Fruit fly (Drosophila melanogaster) whole organism, pupa: ENCODE results near the gene RNF220.

Source experiments
- CG12605 ChIP-seq: fragments of 200-800 bp; sonication (Bioruptor generic); IDR thresholded peaks from 2 replicates; pipeline ENCODE4 v1.3.6; 2022; ENCODE audit warnings: missing biosample characterization, missing genetic modification characterization
- CG13204 ChIP-seq: fragments of 200-800 bp; sonication (Bioruptor generic); optimal IDR thresholded peaks from 2 replicates; lab custom pipeline; 2018; ENCODE audit warnings: missing biosample characterization, mild to moderate bottlenecking, missing genetic modification characterization, moderate library complexity
- CG14655 ChIP-seq: fragments of 200-800 bp; sonication (Bioruptor generic); optimal IDR thresholded peaks from 3 replicates; lab custom pipeline; 2017; ENCODE audit warnings: mild to moderate bottlenecking, missing biosample characterization, missing genetic modification reagents, missing genetic modification characterization
- CG32121 ChIP-seq: fragments of 200-800 bp; sonication (Bioruptor generic); IDR thresholded peaks from 2 replicates; pipeline ENCODE4 v1.3.6; 2022; ENCODE audit warnings: missing biosample characterization, missing genetic modification characterization
- CG34367 ChIP-seq: fragments of 200-800 bp; sonication (Bioruptor generic); optimal IDR thresholded peaks from 2 replicates; lab custom pipeline; 2018; ENCODE audit warnings: missing biosample characterization, mild to moderate bottlenecking, missing genetic modification characterization
- CG8159 ChIP-seq: fragments of 200-800 bp; sonication (Bioruptor generic); optimal IDR thresholded peaks from 3 replicates; lab custom pipeline; 2018; ENCODE audit warnings: missing biosample characterization, mild to moderate bottlenecking, missing genetic modification characterization, moderate library complexity
- EcR ChIP-seq: fragments of 200-800 bp; sonication (Bioruptor generic); optimal IDR thresholded peaks from 3 replicates; lab custom pipeline; 2019; ENCODE audit warnings: missing biosample characterization, missing genetic modification characterization, mild to moderate bottlenecking, moderate library complexity, missing genetic modification reagents
- Ets98B ChIP-seq: fragments of 200-800 bp; sonication (Bioruptor generic); IDR thresholded peaks from 2 replicates; pipeline ENCODE4 v1.3.6; 2022; ENCODE audit warnings: missing biosample characterization, missing genetic modification characterization
- Snoo ChIP-seq: fragments of 200-800 bp; sonication (Bioruptor generic); optimal IDR thresholded peaks from 3 replicates; lab custom pipeline; 2017; ENCODE audit warnings: missing biosample characterization, mild to moderate bottlenecking, missing genetic modification characterization, inconsistent platforms
- gl ChIP-seq: fragments of 200-800 bp; sonication (Bioruptor generic); optimal IDR thresholded peaks from 2 replicates; lab custom pipeline; 2018; ENCODE audit warnings: missing biosample characterization, mild to moderate bottlenecking, missing genetic modification characterization
- rn ChIP-seq: fragments of 200-800 bp; sonication (Bioruptor generic); IDR thresholded peaks from 2 replicates; pipeline ENCODE4 v1.3.6; 2022; ENCODE audit warnings: missing biosample characterization, missing genetic modification characterization

dm6 chr3R:22733751-22734150 lies 7.5 kb upstream of the RNF220 start, which contains the start of gene Takl2:
- no peak for TF ChIP-seq rn (GFP tag; lab: Robert Waterston, UW)
- TF ChIP-seq EcR (GFP tag; lab: Kevin White, UChicago), result no peak
- no peak for TF ChIP-seq CG12605 (GFP tag; lab: Robert Waterston, UW)
- no peak for TF ChIP-seq CG8159
- no peak for TF ChIP-seq CG14655 (GFP tag; lab: Kevin White, UChicago)
- TF ChIP-seq gl (tag; lab: Kevin White, UChicago), result no peak
- TF ChIP-seq CG34367 (tag; lab: Kevin White, UChicago), result no peak
- no peak for TF ChIP-seq CG32121 (GFP tag; lab: Robert Waterston, UW)
- TF ChIP-seq CG13204 (GFP tag; lab: Kevin White, UChicago), result no peak
- TF ChIP-seq Ets98B (GFP tag; lab: Robert Waterston, UW), result no peak
- TF ChIP-seq Snoo (tag; lab: Kevin White, UChicago), result no peak
